Fruit fly (Drosophila melanogaster) whole organism: ENCODE measurements around the gene sip2.

ENCODE experiments used
- CG8478 ChIP-seq: fragments of >200 bp; optimal IDR thresholded peaks from 2 replicates; lab custom pipeline; 2018; ENCODE audit warnings: inconsistent platforms
- pan ChIP-seq: fragments of >200 bp; optimal IDR thresholded peaks from 2 replicates; lab custom pipeline; 2017
- psq ChIP-seq: fragments of >200 bp; optimal IDR thresholded peaks from 2 replicates; lab custom pipeline; 2017
- usp ChIP-seq: fragments of >200 bp; optimal IDR thresholded peaks from 2 replicates; lab custom pipeline; 2017; ENCODE audit warnings: missing biosample characterization, missing genetic modification characterization, mixed read lengths

DNA sequence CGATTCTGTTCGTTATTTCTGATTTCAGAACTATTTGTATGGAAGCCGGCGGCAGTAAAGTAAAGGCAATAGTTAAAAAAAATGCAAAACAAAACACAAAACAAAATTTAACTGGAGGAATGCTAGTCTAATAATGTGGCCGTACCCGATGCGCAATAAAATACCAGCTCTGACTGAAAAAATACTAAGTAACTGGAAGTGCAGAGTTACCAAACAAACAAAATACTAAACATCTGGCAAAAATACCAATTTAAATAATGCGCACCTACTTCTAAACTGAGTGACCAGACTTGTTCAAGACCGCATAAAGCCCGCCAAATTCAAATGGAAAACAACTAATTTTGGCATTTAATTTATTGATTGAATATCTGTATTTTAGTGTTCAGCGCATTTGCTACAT lies 49.9 kb downstream of the sip2 start, which contains the start of gene Wee1:
- TF ChIP-seq usp (GFP tag; lab: Kevin White, UChicago) (no peak), psq (lab: Kevin White, UChicago) (no peak), pan (lab: Kevin White, UChicago) (no peak), CG8478 (lab: Kevin White, UChicago) (no peak)
